Worm (Caenorhabditis elegans) whole organism, early embryonic: ENCODE results near the gene rbm-42.

Source experiments
- B0310.2 ChIP-seq: sonication (generic microtip); optimal IDR thresholded peaks from 2 replicates; lab custom pipeline; 2016; ENCODE audit warnings: mild to moderate bottlenecking, missing genetic modification characterization, missing compliant biosample characterization
- F13C5.2 ChIP-seq: sonication (generic microtip); optimal IDR thresholded peaks from 2 replicates; lab custom pipeline; 2017; ENCODE audit warnings: mild to moderate bottlenecking, missing genetic modification characterization, inconsistent platforms, missing compliant biosample characterization
- aly-1 ChIP-seq: sonication (generic microtip); optimal IDR thresholded peaks from 2 replicates; lab custom pipeline; 2016; ENCODE audit warnings: missing genetic modification characterization, missing compliant biosample characterization
- ama-1 ChIP-seq: fragments of 150-350 bp; optimal IDR thresholded peaks from 2 replicates; lab custom pipeline; 2014
- ceh-13 ChIP-seq: fragments of 200-800 bp; sonication (Bioruptor generic); optimal IDR thresholded peaks from 2 replicates; lab custom pipeline; 2018; ENCODE audit warnings: mild to moderate bottlenecking, missing genetic modification characterization, missing compliant biosample characterization
- ceh-36 ChIP-seq: sonication (generic microtip); optimal IDR thresholded peaks from 2 replicates; lab custom pipeline; 2016; ENCODE audit warnings: missing genetic modification characterization, inconsistent platforms, missing compliant biosample characterization
- ets-7 ChIP-seq: sonication (generic microtip); optimal IDR thresholded peaks from 2 replicates; lab custom pipeline; 2016; ENCODE audit warnings: missing genotype, missing genetic modification characterization, missing compliant biosample characterization
- flt-1 ChIP-seq: fragments of 200-800 bp; sonication (Bioruptor generic); IDR thresholded peaks from 2 replicates; pipeline ENCODE4 v1.3.6; 2022; ENCODE audit warnings: missing genetic modification characterization, missing compliant biosample characterization
- hmbx-1 ChIP-seq: sonication (generic microtip); optimal IDR thresholded peaks from 2 replicates; lab custom pipeline; 2016; ENCODE audit warnings: mild to moderate bottlenecking, missing genetic modification characterization, missing compliant biosample characterization
- hmg-4 ChIP-seq: fragments of 200-800 bp; sonication (Bioruptor generic); optimal IDR thresholded peaks from 2 replicates; lab custom pipeline; 2018; ENCODE audit warnings: mild to moderate bottlenecking, missing genetic modification characterization, missing compliant biosample characterization
- hnd-1 ChIP-seq: sonication (generic microtip); optimal IDR thresholded peaks from 2 replicates; lab custom pipeline; 2016; ENCODE audit warnings: missing genetic modification characterization, missing compliant biosample characterization
- pes-1 ChIP-seq: fragments of 200-800 bp; sonication (Bioruptor generic); IDR thresholded peaks from 2 replicates; pipeline ENCODE4 v1.3.6; 2022; ENCODE audit warnings: missing genetic modification reagents, missing genetic modification characterization, missing compliant biosample characterization
- scrt-1 ChIP-seq: fragments of 200-800 bp; sonication (Bioruptor generic); IDR thresholded peaks from 2 replicates; pipeline ENCODE4 v1.3.6; 2022; ENCODE audit warnings: missing genetic modification characterization, missing compliant biosample characterization
- sea-1 ChIP-seq: fragments of 200-800 bp; sonication (Bioruptor generic); conservative IDR thresholded peaks from 2 replicates; pipeline ENCODE4 v1.3.6; 2022; ENCODE audit warnings: missing genetic modification characterization, missing compliant biosample characterization
- tbx-11 ChIP-seq: fragments of 200-800 bp; sonication (Bioruptor generic); IDR thresholded peaks from 2 replicates; pipeline ENCODE4 v1.3.6; 2022; ENCODE audit warnings: missing genetic modification characterization, missing compliant biosample characterization
- tbx-37 ChIP-seq: fragments of 200-800 bp; sonication (Bioruptor generic); conservative IDR thresholded peaks from 2 replicates; pipeline ENCODE4 v1.3.6; 2022; ENCODE audit warnings: missing genetic modification reagents, missing genetic modification characterization, missing compliant biosample characterization
- tra-4 ChIP-seq: sonication (generic microtip); optimal IDR thresholded peaks from 2 replicates; lab custom pipeline; 2017; ENCODE audit warnings: missing genetic modification characterization, missing compliant biosample characterization

rbm-42 gene

ce11 chrIII:5153137-5153536 lies at the start of gene rbm-42, which contains the start of gene grwd-1:
Gene rbm-42, minus strand, starts transcription at chrIII:5153229.
Gene grwd-1, plus strand, starts transcription at chrIII:5153464.
- peak; percentile 16 for TF ChIP-seq F13C5.2 (tag; lab: Kevin White, UChicago)
- TF ChIP-seq B0310.2 (tag; lab: Kevin White, UChicago): no peak

- TF ChIP-seq aly-1 (tag; lab: Kevin White, UChicago) (no peak), flt-1 (GFP tag; lab: Robert Waterston, UW) (no peak), ets-7 (no peak), hnd-1 (tag; lab: Kevin White, UChicago) (no peak), ceh-36 (tag; lab: Kevin White, UChicago) (no peak), sea-1 (no peak), tbx-11 (GFP tag; lab: Robert Waterston, UW) (no peak), hmbx-1 (tag; lab: Kevin White, UChicago) (no peak), scrt-1 (GFP tag; lab: Robert Waterston, UW) (no peak), ama-1 (lab: Kevin White, UChicago) (no peak), ceh-13 (GFP tag; lab: Kevin White, UChicago) (no peak), F13C5.2 (tag; lab: Kevin White, UChicago) (no peak), hmg-4 (GFP tag; lab: Kevin White, UChicago) (no peak), B0310.2 (tag; lab: Kevin White, UChicago) (no peak), tra-4 (tag; lab: Kevin White, UChicago) (no peak), tbx-37 (no peak)
Measured at ce11 chrIII:5202641-5203040, 49.6 kb upstream of the rbm-42 start.

ce11 chrIII:5201267-5201666 lies 48.2 kb upstream of the rbm-42 start:
- TF ChIP-seq aly-1 (tag; lab: Kevin White, UChicago) (no peak), tra-4 (tag; lab: Kevin White, UChicago) (no peak), B0310.2 (tag; lab: Kevin White, UChicago) (no peak), ceh-36 (tag; lab: Kevin White, UChicago) (no peak), ama-1 (lab: Kevin White, UChicago) (no peak), flt-1 (GFP tag; lab: Robert Waterston, UW) (no peak), tbx-37 (no peak), sea-1 (no peak), tbx-11 (GFP tag; lab: Robert Waterston, UW) (no peak), F13C5.2 (tag; lab: Kevin White, UChicago) (no peak), scrt-1 (GFP tag; lab: Robert Waterston, UW) (no peak), hnd-1 (tag; lab: Kevin White, UChicago) (no peak), pes-1 (GFP tag; lab: Robert Waterston, UW) (no peak), ceh-13 (GFP tag; lab: Kevin White, UChicago) (no peak)

DNA sequence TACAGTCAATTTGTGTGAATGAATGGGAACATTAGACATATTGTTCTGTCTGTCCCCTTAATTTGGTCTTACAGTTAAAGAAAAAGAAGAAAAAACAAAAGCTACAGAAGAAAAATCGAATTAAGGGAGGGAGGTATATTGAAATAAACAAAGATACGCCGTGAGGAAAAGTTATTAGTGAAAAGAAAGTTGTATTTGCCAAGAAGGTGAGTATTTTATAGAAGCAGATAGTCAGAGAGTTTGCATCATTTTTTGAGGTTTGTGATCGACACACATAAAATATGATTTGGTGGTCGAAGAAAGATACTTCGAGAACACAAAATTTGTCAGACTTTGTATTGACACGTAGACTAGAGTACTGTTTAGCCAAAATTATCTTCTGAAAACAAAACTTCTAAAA lies 47.3 kb upstream of the rbm-42 start:
- TF ChIP-seq pes-1 (GFP tag; lab: Robert Waterston, UW): no peak
- no peak for TF ChIP-seq flt-1 (GFP tag; lab: Robert Waterston, UW)
- TF ChIP-seq hmbx-1 (tag; lab: Kevin White, UChicago): no peak
- no peak for TF ChIP-seq aly-1 (tag; lab: Kevin White, UChicago)
- TF ChIP-seq ceh-13 (GFP tag; lab: Kevin White, UChicago): no peak
- TF ChIP-seq hnd-1 (tag; lab: Kevin White, UChicago): no peak
- no peak for TF ChIP-seq ama-1 (lab: Kevin White, UChicago)
- no peak for TF ChIP-seq F13C5.2 (tag; lab: Kevin White, UChicago)
- TF ChIP-seq ets-7: no peak
- no peak for TF ChIP-seq ceh-36 (tag; lab: Kevin White, UChicago)
- no peak for TF ChIP-seq scrt-1 (GFP tag; lab: Robert Waterston, UW)
- no peak for TF ChIP-seq tra-4 (tag; lab: Kevin White, UChicago)

DNA sequence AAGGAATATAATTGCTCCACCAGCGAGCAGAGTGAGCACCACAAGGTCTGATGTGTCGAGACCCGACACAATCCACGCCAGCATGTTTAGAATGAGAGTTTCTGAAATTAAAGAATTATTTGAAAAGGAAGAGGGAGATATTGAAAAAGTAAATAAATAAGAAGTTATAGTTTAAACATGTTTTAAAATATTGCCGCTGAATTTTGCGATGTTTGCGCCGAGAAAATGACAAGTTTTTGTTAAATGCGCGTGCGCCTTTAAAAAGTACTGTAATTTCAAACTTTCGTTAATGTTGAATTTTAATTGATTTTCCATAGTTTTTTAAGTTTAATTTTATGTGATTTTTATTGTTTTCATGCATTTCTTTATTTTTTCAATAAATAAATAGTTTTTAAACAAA lies 46.5 kb upstream of the rbm-42 start, which contains the start of gene emb-8:
emb-8 (minus strand) TSS at position 101 of the 400 bp plus-strand sequence.
- TF ChIP-seq hmg-4 (GFP tag; lab: Kevin White, UChicago): no peak
- no peak for TF ChIP-seq tbx-11 (GFP tag; lab: Robert Waterston, UW)
- no peak for TF ChIP-seq ceh-36 (tag; lab: Kevin White, UChicago)
- no peak for TF ChIP-seq hmbx-1 (tag; lab: Kevin White, UChicago)
- no peak for TF ChIP-seq sea-1
- TF ChIP-seq ceh-13 (GFP tag; lab: Kevin White, UChicago): no peak
- TF ChIP-seq scrt-1 (GFP tag; lab: Robert Waterston, UW): no peak
- no peak for TF ChIP-seq tbx-37

DNA sequence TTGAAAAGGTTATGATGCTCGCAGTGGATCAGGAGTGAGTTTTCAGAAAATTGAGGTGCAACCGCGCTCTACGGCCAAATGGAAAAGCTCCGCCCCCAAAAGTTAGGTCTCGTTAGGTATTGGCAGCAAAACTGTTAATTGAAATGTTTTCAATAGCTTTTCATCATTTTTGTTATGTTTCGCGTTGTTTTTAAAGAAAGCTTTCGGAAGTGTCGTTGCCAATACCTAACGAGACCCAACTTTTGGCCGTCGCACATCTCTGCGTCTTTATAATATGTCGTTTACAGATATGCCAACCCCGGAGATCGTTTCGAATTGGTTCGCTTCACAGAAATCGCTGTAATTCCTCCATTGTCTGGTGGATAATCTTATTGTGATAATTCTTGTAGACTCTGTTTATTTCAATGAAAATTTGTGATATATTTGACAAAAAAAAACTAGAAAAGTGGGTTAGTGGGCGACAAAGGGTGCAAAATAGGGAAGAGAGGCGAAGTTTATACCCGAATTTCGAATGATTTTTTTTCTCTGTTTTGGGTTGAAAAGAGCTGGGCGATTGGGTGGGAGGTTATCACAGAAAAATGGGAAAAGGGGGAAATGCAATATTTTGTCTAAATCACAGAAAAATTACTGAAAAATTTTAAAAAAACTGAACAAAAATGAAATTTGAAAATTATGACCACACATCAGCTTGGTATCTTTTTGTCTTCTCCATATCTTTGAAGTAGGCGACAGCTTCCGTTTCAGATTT lies 43.4 kb upstream of the rbm-42 start:
- TF ChIP-seq hmbx-1 (tag; lab: Kevin White, UChicago): no peak
- no peak for TF ChIP-seq ets-7
- no peak for TF ChIP-seq tra-4 (tag; lab: Kevin White, UChicago)
- no peak for TF ChIP-seq hnd-1 (tag; lab: Kevin White, UChicago)
- no peak for TF ChIP-seq F13C5.2 (tag; lab: Kevin White, UChicago)
- no peak for TF ChIP-seq sea-1
- no peak for TF ChIP-seq ceh-13 (GFP tag; lab: Kevin White, UChicago)
- no peak for TF ChIP-seq hmg-4 (GFP tag; lab: Kevin White, UChicago)
- no peak for TF ChIP-seq scrt-1 (GFP tag; lab: Robert Waterston, UW)

DNA sequence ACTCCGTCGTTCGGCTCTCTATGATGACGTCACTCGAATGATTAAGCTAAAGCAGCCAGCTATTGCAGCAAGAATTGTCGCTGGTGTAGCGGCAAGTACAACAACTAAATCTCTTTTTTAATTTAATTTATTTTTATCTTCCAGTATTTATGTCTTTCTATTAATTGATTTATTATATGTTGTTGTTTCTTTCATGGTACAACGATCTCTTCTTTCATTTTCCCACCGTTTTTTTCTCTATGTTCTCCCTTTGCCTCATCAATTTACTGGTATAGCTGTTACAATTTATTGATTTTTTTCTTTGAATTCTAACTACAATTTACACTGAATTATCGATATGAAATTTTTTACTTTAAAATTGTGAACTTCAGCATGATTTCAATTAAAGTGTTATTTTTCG lies 42.7 kb upstream of the rbm-42 start, which contains the start of gene moc-6:
moc-6 (plus strand) TSS at position 301 of the 400 bp plus-strand sequence.
- TF ChIP-seq tbx-37: no peak
